Fruit fly (Drosophila melanogaster) whole organism: ENCODE data around the gene Zpr1.

Experiments used
- CG8478 ChIP-seq: fragments of >200 bp; optimal IDR thresholded peaks from 2 replicates; lab custom pipeline; 2018; ENCODE audit warnings: inconsistent platforms
- Dll ChIP-seq: fragments of >200 bp; optimal IDR thresholded peaks from 2 replicates; lab custom pipeline; 2017
- EcR ChIP-seq, 2 experiments: fragments of >200 bp; optimal IDR thresholded peaks; 2 replicates each; lab custom pipeline; 2017; ENCODE audit warnings: missing biosample characterization in 2 of 2, missing genetic modification characterization in 2 of 2, missing genetic modification reagents in 2 of 2
- pan ChIP-seq: fragments of >200 bp; optimal IDR thresholded peaks from 2 replicates; lab custom pipeline; 2017
- psq ChIP-seq: fragments of >200 bp; optimal IDR thresholded peaks from 2 replicates; lab custom pipeline; 2017
- usp ChIP-seq: fragments of >200 bp; optimal IDR thresholded peaks from 2 replicates; lab custom pipeline; 2017; ENCODE audit warnings: missing biosample characterization, missing genetic modification characterization, mixed read lengths

DNA sequence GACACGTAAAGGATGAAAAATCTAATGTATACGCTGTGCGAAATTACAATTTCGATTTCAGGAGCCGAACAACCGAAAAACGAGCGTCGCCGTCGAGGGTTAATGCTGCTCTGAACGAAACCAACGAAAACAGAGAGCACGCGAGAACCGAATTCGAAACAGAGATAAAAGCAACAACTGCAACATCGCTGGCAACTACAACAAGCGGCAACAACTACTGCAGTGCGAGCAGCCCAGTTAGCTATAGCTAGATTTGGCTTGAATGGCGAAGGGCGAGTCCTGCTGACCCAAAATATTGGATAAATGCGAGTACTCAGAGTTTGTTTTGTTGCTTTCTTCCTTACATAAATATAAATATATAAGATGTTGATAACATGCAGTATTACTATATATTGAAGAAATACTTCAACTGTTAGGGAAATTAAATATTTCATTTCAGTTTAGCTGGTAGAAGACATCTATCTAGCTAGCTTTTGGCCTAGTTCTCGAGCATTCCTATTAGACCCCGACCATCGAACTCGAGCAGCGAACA lies 26.9 kb downstream of the Zpr1 start, which contains the start of gene fend:
- TF ChIP-seq pan (no peak), Dll (no peak), psq (lab: Kevin White, UChicago) (no peak), EcR (GFP tag; optimal IDR thresholded peaks at IDR 0.05; lab: Kevin White, UChicago) (no peak), CG8478 (lab: Kevin White, UChicago) (no peak), usp (GFP tag; lab: Kevin White, UChicago) (no peak)
